Worm (Caenorhabditis elegans): ENCODE measurements around the gene K09F6.11.
"Not testable (repeated sequence)": the region's sequence is repeated elsewhere in the genome, so short reads cannot be mapped to it uniquely, and the experiment has no call there.

ce11 chrII:2254861-2255260 is 25.1 kb upstream of the K09F6.11 start, which contains the start of gene K09F6.3:
- not testable (repeated sequence) for TF ChIP-seq pes-1 (GFP tag; IDR thresholded peaks at IDR 0.05); ceh-13 (GFP tag; optimal IDR thresholded peaks at IDR 0.05); B0310.2 (tag; optimal IDR thresholded peaks at IDR 0.05); ama-1 (optimal IDR thresholded peaks at IDR 0.05); ets-7 (tag; optimal IDR thresholded peaks at IDR 0.05); aly-1 (tag; optimal IDR thresholded peaks at IDR 0.05); tbx-11 (GFP tag; IDR thresholded peaks at IDR 0.05); hmg-4 (GFP tag; optimal IDR thresholded peaks at IDR 0.05); hmbx-1 (tag; optimal IDR thresholded peaks at IDR 0.05); sea-1 (GFP tag; conservative IDR thresholded peaks at IDR 0.05)
